Fruit fly (Drosophila melanogaster) whole organism, wandering third instar larva: ENCODE data around the gene CG46465.

Experiments used
- Dfd ChIP-seq: fragments of >200 bp; optimal IDR thresholded peaks from 2 replicates; lab custom pipeline; 2017; ENCODE audit warnings: missing biosample characterization, missing genetic modification characterization
- Dif ChIP-seq: fragments of 200-275, 200-300 bp; sonication (Bioruptor generic); optimal IDR thresholded peaks from 2 replicates; lab custom pipeline; 2018; ENCODE audit warnings: missing biosample characterization, missing genetic modification characterization; ENCODE audit not compliant: partially characterized antibody
- N ChIP-seq: fragments of >200 bp; optimal IDR thresholded peaks from 2 replicates; lab custom pipeline; 2018; ENCODE audit warnings: missing biosample characterization, missing external identifiers, missing genetic modification characterization
- br ChIP-seq: fragments of 200-800 bp; sonication (Bioruptor generic); optimal IDR thresholded peaks from 2 replicates; lab custom pipeline; 2016; ENCODE audit warnings: missing biosample characterization, missing genetic modification characterization
- fru ChIP-seq: fragments of 200-800 bp; sonication (Bioruptor generic); optimal IDR thresholded peaks from 3 replicates; lab custom pipeline; 2016; ENCODE audit warnings: missing biosample characterization, mild to moderate bottlenecking, missing genetic modification characterization
- h ChIP-seq: fragments of 200-800 bp; sonication (Bioruptor generic); optimal IDR thresholded peaks from 3 replicates; lab custom pipeline; 2016; ENCODE audit warnings: missing biosample characterization, mild to moderate bottlenecking, missing genetic modification characterization
- pan ChIP-seq: fragments of >200 bp; optimal IDR thresholded peaks from 2 replicates; lab custom pipeline; 2017
- usp ChIP-seq: fragments of >200 bp; optimal IDR thresholded peaks from 2 replicates; lab custom pipeline; 2017; ENCODE audit warnings: missing biosample characterization, missing genetic modification characterization

- TF ChIP-seq br (peak; percentile 31), pan (no peak), Dfd (GFP tag; lab: Kevin White, UChicago) (no peak), usp (GFP tag; lab: Kevin White, UChicago) (no peak), fru (GFP tag; lab: Kevin White, UChicago) (peak; percentile 21), N (GFP tag; lab: Kevin White, UChicago) (no peak), Dif (GFP tag; lab: Kevin White, UChicago) (no peak), h (peak; percentile 41)
These were observed 10.8 kb upstream of the CG46465 start for dm6 chr2L:18981484-18981883.
